Worm (Caenorhabditis elegans) whole organism, L3 larva: Measurements from ENCODE around the gene rep-1.

Source experiments
- elt-3 ChIP-seq, 3 experiments: fragments of 150-350 bp in 1 of 3; sonication (generic microtip) in 2 of 3; optimal IDR thresholded peaks; 2 replicates in 2 of 3; 4 replicates in 1 of 3; lab custom pipeline; 2014 to 2017; ENCODE audit warnings: missing biosample characterization in 3 of 3, missing genetic modification characterization in 3 of 3
- sea-2 ChIP-seq: fragments of 150-350 bp; sonication (generic microtip); optimal IDR thresholded peaks from 4 replicates; lab custom pipeline; 2014; ENCODE audit warnings: missing biosample characterization, missing genetic modification reagents, missing genetic modification characterization
- snpc-4 ChIP-seq: fragments of 150-350 bp; optimal IDR thresholded peaks from 2 replicates; lab custom pipeline; 2014; ENCODE audit warnings: missing biosample characterization, missing genetic modification characterization
- ztf-11 ChIP-seq: fragments of 150-350 bp; optimal IDR thresholded peaks from 2 replicates; lab custom pipeline; 2014; ENCODE audit warnings: missing biosample characterization, missing genetic modification characterization

DNA sequence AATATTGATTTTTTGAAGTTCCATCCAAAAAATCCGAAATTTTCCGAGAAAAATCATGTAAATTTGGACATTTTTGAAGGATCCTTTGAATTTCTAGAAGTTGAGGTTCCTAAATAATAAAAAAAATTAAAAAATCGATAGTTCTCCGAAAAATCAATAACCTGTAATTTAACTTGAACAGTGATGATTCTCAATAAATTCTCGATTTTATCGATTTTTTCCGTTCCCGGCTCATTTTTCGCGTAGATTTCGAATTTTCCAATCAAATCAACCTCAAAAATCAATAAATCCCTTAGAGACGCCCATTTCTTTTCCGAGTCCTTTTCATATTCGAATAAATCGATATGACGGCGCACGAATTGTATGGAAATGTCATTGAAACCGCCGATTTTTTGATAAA is 37.6 kb downstream of the rep-1 start:
- TF ChIP-seq elt-3 (tag; optimal IDR thresholded peaks at IDR 0.05; lab: Kevin White, UChicago) (no peak), snpc-4 (tag; lab: Kevin White, UChicago) (no peak), ztf-11 (tag; lab: Kevin White, UChicago) (no peak), sea-2 (GFP tag; lab: Kevin White, UChicago) (no peak)
